Fruit fly (Drosophila melanogaster): ENCODE measurements around the gene CG2217.

CG2217 gene

DNA sequence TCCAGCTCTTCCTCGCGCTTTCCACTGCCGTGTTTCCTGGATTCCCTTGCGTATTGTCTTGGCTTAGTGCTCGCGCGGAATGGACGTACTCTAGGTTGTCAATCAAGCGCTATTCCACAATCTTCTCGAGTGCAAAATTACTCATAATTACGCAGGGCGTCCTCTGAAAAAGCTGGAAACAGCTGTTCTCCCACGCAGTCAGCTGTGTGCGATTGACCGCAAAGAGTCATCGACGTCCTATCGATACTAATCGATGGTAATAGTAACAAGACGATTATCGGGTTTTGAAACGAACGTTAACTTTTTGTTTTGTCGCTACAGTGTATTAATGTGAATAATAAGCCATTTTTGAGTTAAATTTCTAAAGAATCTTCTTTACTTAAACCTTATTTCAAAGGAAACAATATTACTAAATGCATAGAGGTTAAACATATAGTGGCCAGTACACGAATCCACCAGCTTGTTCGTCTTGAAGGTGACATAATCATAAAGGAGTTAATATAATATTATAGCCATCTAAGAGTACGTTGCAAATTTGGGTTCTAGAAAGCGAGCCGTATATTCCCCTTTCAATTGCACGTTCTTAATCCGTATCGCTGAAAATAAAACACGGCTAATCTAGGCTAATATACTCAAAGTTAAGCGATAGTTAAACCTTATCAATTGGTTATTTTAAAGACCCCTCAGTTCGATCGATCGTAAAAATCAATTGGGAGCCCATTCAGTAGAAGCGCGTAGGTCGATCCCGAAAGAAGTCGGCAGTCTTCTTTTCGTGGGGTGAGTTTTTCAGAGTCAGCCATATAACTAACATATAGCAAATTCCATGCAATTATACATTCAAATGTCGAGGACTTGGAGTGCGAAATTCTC is 36.5 kb upstream of the CG2217 start, which contains the start of the genes CG2224 and CDase (continued):
- TF ChIP-seq CG16813 (GFP tag; IDR thresholded peaks at IDR 0.05; ENCODE audit: partially characterized antibody) = peak; percentile 84
- no peak for TF ChIP-seq sens-2 (GFP tag; IDR thresholded peaks at IDR 0.05)
- peak; percentile 89 for TF ChIP-seq Scr (GFP tag; IDR thresholded peaks at IDR 0.05; ENCODE audit: partially characterized antibody)
- peak; percentile 74 for TF ChIP-seq Dp (GFP tag; optimal IDR thresholded peaks at IDR 0.05)
- TF ChIP-seq phol (tag; optimal IDR thresholded peaks at IDR 0.05) = no peak
- peak; percentile 87 for TF ChIP-seq CG7963 (GFP tag; IDR thresholded peaks at IDR 0.05; ENCODE audit: partially characterized antibody)
- no peak for TF ChIP-seq bsh (GFP tag; optimal IDR thresholded peaks at IDR 0.05)
- peak; percentile 74 for TF ChIP-seq CG2116 (GFP tag; optimal IDR thresholded peaks at IDR 0.05)
- TF ChIP-seq BtbVII (GFP tag; optimal IDR thresholded peaks at IDR 0.05) = no peak
- no peak for TF ChIP-seq Poxn (GFP tag; IDR thresholded peaks at IDR 0.05)
- no peak for TF ChIP-seq Fer3 (tag; optimal IDR thresholded peaks at IDR 0.05)
- TF ChIP-seq mam (GFP tag; optimal IDR thresholded peaks at IDR 0.05) = no peak
- TF ChIP-seq Bteb2 (GFP tag; optimal IDR thresholded peaks at IDR 0.05) = no peak
- no peak for TF ChIP-seq CG10543 (GFP tag; optimal IDR thresholded peaks at IDR 0.05)
- no peak for TF ChIP-seq Mes4 (GFP tag; optimal IDR thresholded peaks at IDR 0.05)
- TF ChIP-seq CG8290 (GFP tag; optimal IDR thresholded peaks at IDR 0.05) = no peak
- TF ChIP-seq CG8290 (tag; optimal IDR thresholded peaks at IDR 0.05) = peak in 1 of 2 experiments; percentile 48
- TF ChIP-seq Hand (GFP tag; optimal IDR thresholded peaks at IDR 0.05) = no peak
- no peak for TF ChIP-seq CG6254 (GFP tag; optimal IDR thresholded peaks at IDR 0.05)
- TF ChIP-seq Dip2 (GFP tag; IDR thresholded peaks at IDR 0.05) = no peak
- TF ChIP-seq Atf6 (GFP tag; IDR thresholded peaks at IDR 0.05) = no peak
- no peak for TF ChIP-seq YL-1 (GFP tag; optimal IDR thresholded peaks at IDR 0.05)
- peak; percentile 95 for TF ChIP-seq ato (GFP tag; IDR thresholded peaks at IDR 0.05; ENCODE audit: partially characterized antibody)
- TF ChIP-seq Trl (optimal IDR thresholded peaks at IDR 0.05) = no peak
- no peak for TF ChIP-seq Trl (GFP tag; optimal IDR thresholded peaks at IDR 0.05)
- TF ChIP-seq fd64A (GFP tag; optimal IDR thresholded peaks at IDR 0.05) = no peak
- TF ChIP-seq CG2875 (GFP tag; optimal IDR thresholded peaks at IDR 0.05) = no peak
- peak; percentile 96 for TF ChIP-seq unc-4 (GFP tag; IDR thresholded peaks at IDR 0.05; ENCODE audit: partially characterized antibody)
- no peak for TF ChIP-seq Ada2b (GFP tag; IDR thresholded peaks at IDR 0.05)
- TF ChIP-seq CG3407 (GFP tag; optimal IDR thresholded peaks at IDR 0.05) = no peak
- no peak for TF ChIP-seq dm (GFP tag; optimal IDR thresholded peaks at IDR 0.05)
- peak; percentile 68 for TF ChIP-seq Sry-δ (GFP tag; optimal IDR thresholded peaks at IDR 0.05)
- TF ChIP-seq Opbp (GFP tag; IDR thresholded peaks at IDR 0.05; ENCODE audit: partially characterized antibody) = peak; percentile 90; the same call in 2 of the 3 replicates
- peak; percentile 94 for TF ChIP-seq bbx (GFP tag; IDR thresholded peaks at IDR 0.05; ENCODE audit: partially characterized antibody)
- no peak for TF ChIP-seq C15 (GFP tag; IDR thresholded peaks at IDR 0.05)
- no peak for TF ChIP-seq CG1792 (GFP tag; optimal IDR thresholded peaks at IDR 0.05)
- peak; percentile 96 for TF ChIP-seq chinmo (GFP tag; IDR thresholded peaks at IDR 0.05; ENCODE audit: partially characterized antibody)
- TF ChIP-seq grn (GFP tag; optimal IDR thresholded peaks at IDR 0.05) = no peak
- TF ChIP-seq sc (optimal IDR thresholded peaks at IDR 0.05) = no peak
- no peak for TF ChIP-seq sc (GFP tag; optimal IDR thresholded peaks at IDR 0.05)
- no peak for TF ChIP-seq stc (GFP tag; IDR thresholded peaks at IDR 0.05)
- TF ChIP-seq fd3F (GFP tag; optimal IDR thresholded peaks at IDR 0.05) = no peak
- no peak for TF ChIP-seq CG4282 (GFP tag; optimal IDR thresholded peaks at IDR 0.05)
- peak; percentile 95 for TF ChIP-seq sna (GFP tag; IDR thresholded peaks at IDR 0.05; ENCODE audit: partially characterized antibody)
- peak; percentile 92 for TF ChIP-seq CG6791 (GFP tag; IDR thresholded peaks at IDR 0.05; ENCODE audit: partially characterized antibody)
- no peak for TF ChIP-seq H15 (GFP tag; IDR thresholded peaks at IDR 0.05)
- no peak for TF ChIP-seq CG3995 (GFP tag; optimal IDR thresholded peaks at IDR 0.05)
- TF ChIP-seq gsb (GFP tag; IDR thresholded peaks at IDR 0.05) = no peak
- TF ChIP-seq gfzf (GFP tag; optimal IDR thresholded peaks at IDR 0.05) = peak; percentile 54
